Worm (Caenorhabditis elegans) whole organism, mixed stage, embryonic: Measurements from ENCODE around the gene nas-33.

ENCODE experiments used
- bed-3 ChIP-seq: fragments of 200-800 bp; sonication (Bioruptor generic); optimal IDR thresholded peaks from 3 replicates; lab custom pipeline; 2018; ENCODE audit warnings: mild to moderate bottlenecking, missing genetic modification characterization, moderate library complexity, missing compliant biosample characterization
- cnd-1 ChIP-seq: fragments of 200-800 bp; sonication (Bioruptor generic); optimal IDR thresholded peaks from 2 replicates; lab custom pipeline; 2018; ENCODE audit warnings: mild to moderate bottlenecking, missing genetic modification characterization, missing compliant biosample characterization
- elt-3 ChIP-seq: fragments of 150-350 bp; optimal IDR thresholded peaks from 2 replicates; lab custom pipeline; 2014; ENCODE audit warnings: missing biosample characterization, missing genetic modification characterization
- lsy-2 ChIP-seq: fragments of 150-350 bp; optimal IDR thresholded peaks from 2 replicates; lab custom pipeline; 2014; ENCODE audit warnings: missing biosample characterization, missing genetic modification characterization
- nhr-237 ChIP-seq: fragments of 150-350 bp; optimal IDR thresholded peaks from 2 replicates; lab custom pipeline; 2014; ENCODE audit warnings: missing biosample characterization, missing genetic modification characterization
- nhr-76 ChIP-seq: sonication (generic microtip); optimal IDR thresholded peaks from 2 replicates; lab custom pipeline; 2017; ENCODE audit warnings: missing biosample characterization, missing genetic modification characterization
- snpc-4 ChIP-seq: fragments of 150-350 bp; optimal IDR thresholded peaks from 2 replicates; lab custom pipeline; 2014; ENCODE audit warnings: missing biosample characterization, missing genetic modification characterization
- unc-62 ChIP-seq: fragments of 150-350 bp; optimal IDR thresholded peaks from 2 replicates; lab custom pipeline; 2014; ENCODE audit warnings: missing biosample characterization, missing genetic modification reagents, missing genetic modification characterization

- TF ChIP-seq nhr-237 (tag; lab: Kevin White, UChicago) (no peak), bed-3 (GFP tag; lab: Kevin White, UChicago) (no peak), lsy-2 (tag; lab: Kevin White, UChicago) (no peak), cnd-1 (tag; lab: Kevin White, UChicago) (no peak), elt-3 (tag; lab: Kevin White, UChicago) (no peak), snpc-4 (tag; lab: Kevin White, UChicago) (no peak), nhr-76 (tag; lab: Kevin White, UChicago) (no peak), unc-62 (GFP tag; lab: Kevin White, UChicago) (no peak)
Measured at ce11 chrX:6503148-6503547, 48.1 kb upstream of the nas-33 start.
